Worm (Caenorhabditis elegans): ENCODE data around the gene asp-3.

asp-3 gene

ce11 chrX:6804405-6804804 lies 13.5 kb downstream of the asp-3 start:
- TF ChIP-seq crh-2 (tag; optimal IDR thresholded peaks at IDR 0.05) (no peak), C34F6.9 (tag; optimal IDR thresholded peaks at IDR 0.05) (peak; percentile 38), nhr-129 (tag; optimal IDR thresholded peaks at IDR 0.05) (peak; percentile 43)

- no peak for TF ChIP-seq ztf-11 (tag; optimal IDR thresholded peaks at IDR 0.05)
- TF ChIP-seq crh-2 (tag; optimal IDR thresholded peaks at IDR 0.05): peak; percentile 64
- TF ChIP-seq gmeb-1 (tag; optimal IDR thresholded peaks at IDR 0.05): peak; percentile 92
- TF ChIP-seq peb-1 (tag; optimal IDR thresholded peaks at IDR 0.05): no peak
- TF ChIP-seq unc-55 (GFP tag; optimal IDR thresholded peaks at IDR 0.05): peak; percentile 75
- TF ChIP-seq sma-3 (GFP tag; optimal IDR thresholded peaks at IDR 0.05): peak; percentile 12
- TF ChIP-seq elt-3 (tag; optimal IDR thresholded peaks at IDR 0.05): no peak
- no peak for TF ChIP-seq lin-39 (tag; optimal IDR thresholded peaks at IDR 0.05)
- TF ChIP-seq lsy-2 (tag; optimal IDR thresholded peaks at IDR 0.05): peak in 1 of 2 experiments; percentile 65
- TF ChIP-seq lin-13 (GFP tag; optimal IDR thresholded peaks at IDR 0.05): peak; percentile 30
- TF ChIP-seq nhr-11 (tag; optimal IDR thresholded peaks at IDR 0.05): no peak
- TF ChIP-seq ztf-1 (GFP tag; conservative IDR thresholded peaks at IDR 0.05): no peak
- no peak for TF ChIP-seq nhr-10 (tag; optimal IDR thresholded peaks at IDR 0.05)
- no peak for TF ChIP-seq aly-2 (tag; optimal IDR thresholded peaks at IDR 0.05)
- no peak for TF ChIP-seq egl-27 (tag; optimal IDR thresholded peaks at IDR 0.05)
- peak; percentile 52 for TF ChIP-seq C34F6.9 (tag; optimal IDR thresholded peaks at IDR 0.05)
- no peak for TF ChIP-seq nhr-237 (tag; optimal IDR thresholded peaks at IDR 0.05)
- TF ChIP-seq fos-1 (tag; optimal IDR thresholded peaks at IDR 0.05): peak; percentile 57
- TF ChIP-seq F13H6.1 (tag; optimal IDR thresholded peaks at IDR 0.05): peak; percentile 47
- peak; percentile 57 for TF ChIP-seq ama-1 (optimal IDR thresholded peaks at IDR 0.05)
- TF ChIP-seq nhr-12 (tag; optimal IDR thresholded peaks at IDR 0.05): no peak
- TF ChIP-seq nhr-21 (tag; optimal IDR thresholded peaks at IDR 0.05): peak; percentile 17
- no peak for TF ChIP-seq elt-1 (tag; optimal IDR thresholded peaks at IDR 0.05)
- TF ChIP-seq R02D3.7 (tag; optimal IDR thresholded peaks at IDR 0.05): no peak
- no peak for TF ChIP-seq skn-1 (tag; optimal IDR thresholded peaks at IDR 0.05)
- no peak for TF ChIP-seq unc-39 (tag; optimal IDR thresholded peaks at IDR 0.05)
- TF ChIP-seq nhr-25 (tag; optimal IDR thresholded peaks at IDR 0.05): no peak
- no peak for TF ChIP-seq sem-4 (tag; optimal IDR thresholded peaks at IDR 0.05)
- TF ChIP-seq blmp-1 (tag; optimal IDR thresholded peaks at IDR 0.05; ENCODE audit: insufficient read depth): no peak
- no peak for TF ChIP-seq mdl-1 (tag; optimal IDR thresholded peaks at IDR 0.05)
- TF ChIP-seq mab-5 (tag; optimal IDR thresholded peaks at IDR 0.05): peak; percentile 19
- peak; percentile 47 for TF ChIP-seq nhr-129 (tag; optimal IDR thresholded peaks at IDR 0.05)
- no peak for TF ChIP-seq mbf-1 (tag; optimal IDR thresholded peaks at IDR 0.05)
- no peak for TF ChIP-seq ceh-82 (tag; optimal IDR thresholded peaks at IDR 0.05)
- TF ChIP-seq zag-1 (tag; optimal IDR thresholded peaks at IDR 0.05): no peak
- TF ChIP-seq Y55F3AM.14 (GFP tag; optimal IDR thresholded peaks at IDR 0.05): no peak
- TF ChIP-seq sma-9 (GFP tag; optimal IDR thresholded peaks at IDR 0.05): peak; percentile 79
- TF ChIP-seq sma-9 (tag; optimal IDR thresholded peaks at IDR 0.05): no peak
- no peak for TF ChIP-seq alr-1 (tag; optimal IDR thresholded peaks at IDR 0.05)
- TF ChIP-seq nhr-6 (tag; optimal IDR thresholded peaks at IDR 0.05): no peak
- TF ChIP-seq nhr-77 (tag; optimal IDR thresholded peaks at IDR 0.05): no peak
- TF ChIP-seq ceh-16 (tag; optimal IDR thresholded peaks at IDR 0.05): no peak
- no peak for TF ChIP-seq ztf-4 (tag; optimal IDR thresholded peaks at IDR 0.05)
- TF ChIP-seq ZK546.5 (tag; optimal IDR thresholded peaks at IDR 0.05): no peak
- peak; percentile 17 for TF ChIP-seq lin-11 (tag; optimal IDR thresholded peaks at IDR 0.05)
- TF ChIP-seq snpc-4 (tag; optimal IDR thresholded peaks at IDR 0.05): no peak
- no peak for TF ChIP-seq nhr-23 (tag; optimal IDR thresholded peaks at IDR 0.05)
- TF ChIP-seq unc-62 (GFP tag; optimal IDR thresholded peaks at IDR 0.05): no peak
- TF ChIP-seq dmd-4 (tag; optimal IDR thresholded peaks at IDR 0.05): no peak
Observed at ce11 chrX:6804857-6805256, 14.0 kb downstream of the asp-3 start.

Measured in whole organism, L2 larva.